2 fruit fly cellular contexts compared by ENCODE assay signal in genomic region chr3L:157674-158179, dm6.
A peak's percentile ranks its signal among the peaks of the same experiment; 100 is the strongest.
TF ChIP-seq lines count a peak whose summit lies in the region.

No protein-coding gene starts in this region.

- TF ChIP-seq CTCF in whole organism, embryonic (GFP tag; optimal IDR thresholded peaks at IDR 0.05; lab: Kevin White, UChicago), result no peak

TF ChIP-seq in whole organism, adult, 20 proteins besides CTCF, POLR2A, EP300 and RAD21:
- peak; percentile 98 for TF ChIP-seq tj (GFP tag; optimal IDR thresholded peaks at IDR 0.05; lab: Kevin White, UChicago)
- TF ChIP-seq CG7101 (tag; optimal IDR thresholded peaks at IDR 0.05; lab: Kevin White, UChicago), result no peak

TF ChIP-seq in whole organism, embryonic, 481 proteins besides CTCF, POLR2A, EP300 and RAD21:
- no peak for TF ChIP-seq schlank (tag; optimal IDR thresholded peaks at IDR 0.05; lab: Kevin White, UChicago)
- peak; percentile 64 for TF ChIP-seq cad (GFP tag; optimal IDR thresholded peaks at IDR 0.05; lab: Kevin White, UChicago)
- TF ChIP-seq CG2199 (GFP tag; IDR thresholded peaks at IDR 0.05; lab: Robert Waterston, UW), result 0 out of 3 replicates have a peak, but pooled peaks have one; percentile 12
- TF ChIP-seq BEAF-32 (GFP tag; optimal IDR thresholded peaks at IDR 0.05; lab: Kevin White, UChicago), result no peak
- peak in 1 of 2 experiments; percentile 1 for TF ChIP-seq Pdp1 (GFP tag; optimal IDR thresholded peaks at IDR 0.05; lab: Kevin White, UChicago)
- TF ChIP-seq tna (GFP tag; IDR thresholded peaks at IDR 0.05; lab: Robert Waterston, UW; ENCODE audit: partially characterized antibody), result no peak
- TF ChIP-seq Rfx (GFP tag; IDR thresholded peaks at IDR 0.05; lab: Robert Waterston, UW), result no peak
- peak; percentile 97 for TF ChIP-seq twi (tag; optimal IDR thresholded peaks at IDR 0.05; lab: Kevin White, UChicago)
- peak in 1 of 2 experiments; percentile 9 for TF ChIP-seq tll (GFP tag; optimal IDR thresholded peaks at IDR 0.05; lab: Kevin White, UChicago)
- TF ChIP-seq CG14014 (GFP tag; IDR thresholded peaks at IDR 0.05; lab: Robert Waterston, UW), result no peak
- no peak for TF ChIP-seq Oli (tag; optimal IDR thresholded peaks at IDR 0.05; lab: Kevin White, UChicago)
- TF ChIP-seq jigr1 (GFP tag; IDR thresholded peaks at IDR 0.05; lab: Robert Waterston, UW), result no peak
- TF ChIP-seq so (GFP tag; IDR thresholded peaks at IDR 0.05; lab: Robert Waterston, UW), result 0 out of 3 replicates have a peak, but pooled peaks have one; percentile 23
- TF ChIP-seq CG13894 (tag; optimal IDR thresholded peaks at IDR 0.05; lab: Kevin White, UChicago), result peak; percentile 5
- no peak for TF ChIP-seq ac (GFP tag; optimal IDR thresholded peaks at IDR 0.05; lab: Kevin White, UChicago)
TF ChIP-seq in whole organism, embryonic: peak in this region for 7.
